Worm (Caenorhabditis elegans) whole organism, early embryonic: ENCODE measurements around the gene zim-2.

Experiments used
- B0310.2 ChIP-seq: sonication (generic microtip); optimal IDR thresholded peaks from 2 replicates; lab custom pipeline; 2016; ENCODE audit warnings: mild to moderate bottlenecking, missing genetic modification characterization, missing compliant biosample characterization
- F13C5.2 ChIP-seq: sonication (generic microtip); optimal IDR thresholded peaks from 2 replicates; lab custom pipeline; 2017; ENCODE audit warnings: mild to moderate bottlenecking, missing genetic modification characterization, inconsistent platforms, missing compliant biosample characterization
- aly-1 ChIP-seq: sonication (generic microtip); optimal IDR thresholded peaks from 2 replicates; lab custom pipeline; 2016; ENCODE audit warnings: missing genetic modification characterization, missing compliant biosample characterization
- ama-1 ChIP-seq: fragments of 150-350 bp; optimal IDR thresholded peaks from 2 replicates; lab custom pipeline; 2014
- ceh-13 ChIP-seq: fragments of 200-800 bp; sonication (Bioruptor generic); optimal IDR thresholded peaks from 2 replicates; lab custom pipeline; 2018; ENCODE audit warnings: mild to moderate bottlenecking, missing genetic modification characterization, missing compliant biosample characterization
- ceh-36 ChIP-seq: sonication (generic microtip); optimal IDR thresholded peaks from 2 replicates; lab custom pipeline; 2016; ENCODE audit warnings: missing genetic modification characterization, inconsistent platforms, missing compliant biosample characterization
- ets-7 ChIP-seq: sonication (generic microtip); optimal IDR thresholded peaks from 2 replicates; lab custom pipeline; 2016; ENCODE audit warnings: missing genotype, missing genetic modification characterization, missing compliant biosample characterization
- flt-1 ChIP-seq: fragments of 200-800 bp; sonication (Bioruptor generic); IDR thresholded peaks from 2 replicates; pipeline ENCODE4 v1.3.6; 2022; ENCODE audit warnings: missing genetic modification characterization, missing compliant biosample characterization
- hmbx-1 ChIP-seq: sonication (generic microtip); optimal IDR thresholded peaks from 2 replicates; lab custom pipeline; 2016; ENCODE audit warnings: mild to moderate bottlenecking, missing genetic modification characterization, missing compliant biosample characterization
- hmg-4 ChIP-seq: fragments of 200-800 bp; sonication (Bioruptor generic); optimal IDR thresholded peaks from 2 replicates; lab custom pipeline; 2018; ENCODE audit warnings: mild to moderate bottlenecking, missing genetic modification characterization, missing compliant biosample characterization
- hnd-1 ChIP-seq: sonication (generic microtip); optimal IDR thresholded peaks from 2 replicates; lab custom pipeline; 2016; ENCODE audit warnings: missing genetic modification characterization, missing compliant biosample characterization
- pes-1 ChIP-seq: fragments of 200-800 bp; sonication (Bioruptor generic); IDR thresholded peaks from 2 replicates; pipeline ENCODE4 v1.3.6; 2022; ENCODE audit warnings: missing genetic modification reagents, missing genetic modification characterization, missing compliant biosample characterization
- scrt-1 ChIP-seq: fragments of 200-800 bp; sonication (Bioruptor generic); IDR thresholded peaks from 2 replicates; pipeline ENCODE4 v1.3.6; 2022; ENCODE audit warnings: missing genetic modification characterization, missing compliant biosample characterization
- sea-1 ChIP-seq: fragments of 200-800 bp; sonication (Bioruptor generic); conservative IDR thresholded peaks from 2 replicates; pipeline ENCODE4 v1.3.6; 2022; ENCODE audit warnings: missing genetic modification characterization, missing compliant biosample characterization
- tbx-11 ChIP-seq: fragments of 200-800 bp; sonication (Bioruptor generic); IDR thresholded peaks from 2 replicates; pipeline ENCODE4 v1.3.6; 2022; ENCODE audit warnings: missing genetic modification characterization, missing compliant biosample characterization
- tbx-37 ChIP-seq: fragments of 200-800 bp; sonication (Bioruptor generic); conservative IDR thresholded peaks from 2 replicates; pipeline ENCODE4 v1.3.6; 2022; ENCODE audit warnings: missing genetic modification reagents, missing genetic modification characterization, missing compliant biosample characterization
- tra-4 ChIP-seq: sonication (generic microtip); optimal IDR thresholded peaks from 2 replicates; lab custom pipeline; 2017; ENCODE audit warnings: missing genetic modification characterization, missing compliant biosample characterization

Gene zim-2

ce11 chrIV:10567822-10568221 lies 12.8 kb downstream of the zim-2 start:
- TF ChIP-seq scrt-1 (GFP tag; lab: Robert Waterston, UW) (no peak), tbx-11 (GFP tag; lab: Robert Waterston, UW) (no peak), ets-7 (no peak), ceh-36 (tag; lab: Kevin White, UChicago) (no peak), B0310.2 (tag; lab: Kevin White, UChicago) (no peak), pes-1 (no peak), hnd-1 (tag; lab: Kevin White, UChicago) (no peak), flt-1 (GFP tag; lab: Robert Waterston, UW) (no peak), hmg-4 (GFP tag; lab: Kevin White, UChicago) (no peak), tra-4 (tag; lab: Kevin White, UChicago) (no peak), aly-1 (tag; lab: Kevin White, UChicago) (no peak), F13C5.2 (tag; lab: Kevin White, UChicago) (no peak), ama-1 (lab: Kevin White, UChicago) (no peak), sea-1 (GFP tag; lab: Robert Waterston, UW) (no peak), hmbx-1 (tag; lab: Kevin White, UChicago) (no peak), tbx-37 (GFP tag; lab: Robert Waterston, UW) (no peak)

ce11 chrIV:10570065-10570464 lies 15.0 kb downstream of the zim-2 start:
- TF ChIP-seq tra-4 (tag; lab: Kevin White, UChicago) = no peak
- no peak for TF ChIP-seq aly-1 (tag; lab: Kevin White, UChicago)
- no peak for TF ChIP-seq hmbx-1 (tag; lab: Kevin White, UChicago)
- no peak for TF ChIP-seq hmg-4 (GFP tag; lab: Kevin White, UChicago)
- no peak for TF ChIP-seq tbx-11 (GFP tag; lab: Robert Waterston, UW)
- TF ChIP-seq ets-7 = no peak
- TF ChIP-seq sea-1 (GFP tag; lab: Robert Waterston, UW) = no peak
- TF ChIP-seq ama-1 (lab: Kevin White, UChicago) = no peak
- no peak for TF ChIP-seq hnd-1 (tag; lab: Kevin White, UChicago)

ce11 chrIV:10571020-10571419 lies 16.0 kb downstream of the zim-2 start:
- no peak for TF ChIP-seq flt-1 (GFP tag; lab: Robert Waterston, UW)
- TF ChIP-seq ceh-36 (tag; lab: Kevin White, UChicago) = no peak
- no peak for TF ChIP-seq aly-1 (tag; lab: Kevin White, UChicago)
- no peak for TF ChIP-seq tbx-11 (GFP tag; lab: Robert Waterston, UW)
- no peak for TF ChIP-seq tra-4 (tag; lab: Kevin White, UChicago)
- TF ChIP-seq scrt-1 (GFP tag; lab: Robert Waterston, UW) = no peak
- TF ChIP-seq B0310.2 (tag; lab: Kevin White, UChicago) = no peak
- TF ChIP-seq tbx-37 (GFP tag; lab: Robert Waterston, UW) = no peak
- TF ChIP-seq sea-1 (GFP tag; lab: Robert Waterston, UW) = no peak
- TF ChIP-seq ets-7 = no peak
- TF ChIP-seq ama-1 (lab: Kevin White, UChicago) = no peak
- no peak for TF ChIP-seq pes-1
- no peak for TF ChIP-seq hmg-4 (GFP tag; lab: Kevin White, UChicago)
- no peak for TF ChIP-seq hnd-1 (tag; lab: Kevin White, UChicago)
- no peak for TF ChIP-seq ceh-13 (GFP tag; lab: Kevin White, UChicago)
- no peak for TF ChIP-seq hmbx-1 (tag; lab: Kevin White, UChicago)
- no peak for TF ChIP-seq F13C5.2 (tag; lab: Kevin White, UChicago)

ce11 chrIV:10573471-10573870 lies 18.4 kb downstream of the zim-2 start:
- no peak for TF ChIP-seq hnd-1 (tag; lab: Kevin White, UChicago)

- TF ChIP-seq hmg-4 (GFP tag; lab: Kevin White, UChicago) = no peak
- TF ChIP-seq ceh-13 (GFP tag; lab: Kevin White, UChicago) = no peak
- no peak for TF ChIP-seq F13C5.2 (tag; lab: Kevin White, UChicago)
- TF ChIP-seq flt-1 (GFP tag; lab: Robert Waterston, UW) = no peak
- no peak for TF ChIP-seq sea-1 (GFP tag; lab: Robert Waterston, UW)
- no peak for TF ChIP-seq ets-7
- TF ChIP-seq pes-1 = no peak
- no peak for TF ChIP-seq B0310.2 (tag; lab: Kevin White, UChicago)
- no peak for TF ChIP-seq tbx-11 (GFP tag; lab: Robert Waterston, UW)
- no peak for TF ChIP-seq tra-4 (tag; lab: Kevin White, UChicago)
- TF ChIP-seq hmbx-1 (tag; lab: Kevin White, UChicago) = no peak
- no peak for TF ChIP-seq ama-1 (lab: Kevin White, UChicago)
- TF ChIP-seq aly-1 (tag; lab: Kevin White, UChicago) = no peak
- TF ChIP-seq ceh-36 (tag; lab: Kevin White, UChicago) = no peak
- no peak for TF ChIP-seq hnd-1 (tag; lab: Kevin White, UChicago)
- TF ChIP-seq tbx-37 (GFP tag; lab: Robert Waterston, UW) = no peak
- TF ChIP-seq scrt-1 (GFP tag; lab: Robert Waterston, UW) = no peak
These were observed 19.4 kb downstream of the zim-2 start for ce11 chrIV:10574471-10574870.

- TF ChIP-seq B0310.2 (tag; lab: Kevin White, UChicago) (no peak), F13C5.2 (tag; lab: Kevin White, UChicago) (no peak), ceh-36 (tag; lab: Kevin White, UChicago) (no peak)
These were observed 21.0 kb downstream of the zim-2 start, which contains the start of gene efn-2 for ce11 chrIV:10576050-10576449. efn-2 (plus strand) TSS chrIV:10576350.

- TF ChIP-seq aly-1 (tag; lab: Kevin White, UChicago) (no peak), hmg-4 (GFP tag; lab: Kevin White, UChicago) (no peak), hnd-1 (tag; lab: Kevin White, UChicago) (no peak), tra-4 (tag; lab: Kevin White, UChicago) (no peak), tbx-11 (GFP tag; lab: Robert Waterston, UW) (no peak), hmbx-1 (tag; lab: Kevin White, UChicago) (no peak), F13C5.2 (tag; lab: Kevin White, UChicago) (no peak), ceh-13 (GFP tag; lab: Kevin White, UChicago) (no peak)
These were observed 21.6 kb downstream of the zim-2 start for ce11 chrIV:10576624-10577023.
